Fruit fly (Drosophila melanogaster) whole organism, embryonic: Measurements from ENCODE around the gene CG14882.

Experiments used
- ATbp ChIP-seq: fragments of 200-800 bp; sonication (Bioruptor generic); optimal IDR thresholded peaks from 2 replicates; lab custom pipeline; 2017; ENCODE audit warnings: missing biosample characterization, mild to moderate bottlenecking, missing genetic modification characterization, missing genetic modification reagents
- CG1603 ChIP-seq: fragments of 200-800 bp; sonication (Bioruptor generic); optimal IDR thresholded peaks from 2 replicates; lab custom pipeline; 2019; ENCODE audit warnings: missing biosample characterization, mild to moderate bottlenecking, missing genetic modification characterization, moderate library complexity
- CG18262 ChIP-seq: fragments of 200-800 bp; optimal IDR thresholded peaks from 3 replicates; lab custom pipeline; 2019; ENCODE audit warnings: missing biosample characterization, mild to moderate bottlenecking, missing genetic modification characterization, moderate library complexity
- CG4282 ChIP-seq: fragments of 200-800 bp; sonication (Bioruptor generic); optimal IDR thresholded peaks from 2 replicates; lab custom pipeline; 2016; ENCODE audit warnings: missing biosample characterization, missing genetic modification characterization
- CG8478 ChIP-seq: fragments of >200 bp; optimal IDR thresholded peaks from 2 replicates; lab custom pipeline; 2018
- Mad ChIP-seq: fragments of 200-800 bp; sonication (Bioruptor generic); optimal IDR thresholded peaks from 2 replicates; lab custom pipeline; 2016; ENCODE audit warnings: missing biosample characterization, missing genetic modification characterization
- NC2α ChIP-seq: fragments of 200-800 bp; sonication (Bioruptor generic); optimal IDR thresholded peaks from 2 replicates; lab custom pipeline; 2016; ENCODE audit warnings: missing biosample characterization, missing genetic modification characterization
- Sry-δ ChIP-seq: fragments of 200-800 bp; sonication (Bioruptor generic); optimal IDR thresholded peaks from 2 replicates; lab custom pipeline; 2016; ENCODE audit warnings: missing biosample characterization, missing genetic modification characterization
- ase ChIP-seq: fragments of 200-800 bp; sonication (Bioruptor generic); IDR thresholded peaks from 3 replicates; pipeline ENCODE4 v1.3.6; 2022; ENCODE audit warnings: missing biosample characterization, missing genetic modification characterization
- cas ChIP-seq: fragments of 200-800 bp; sonication (Bioruptor generic); IDR thresholded peaks from 2 replicates; pipeline ENCODE4 v1.3.6; 2022; ENCODE audit warnings: missing biosample characterization, missing genetic modification characterization
- dpn ChIP-seq, 2 experiments: fragments of 200-800 bp; sonication (Bioruptor generic); optimal IDR thresholded peaks; 3 replicates each; lab custom pipeline; 2016; ENCODE audit warnings: missing biosample characterization in 2 of 2, missing genetic modification characterization in 2 of 2
- fd102C ChIP-seq: fragments of 200-800 bp; sonication (Bioruptor generic); optimal IDR thresholded peaks from 2 replicates; lab custom pipeline; 2018; ENCODE audit warnings: missing biosample characterization, mild to moderate bottlenecking, missing genetic modification characterization, moderate library complexity
- hbn ChIP-seq: fragments of 200-800 bp; sonication (Bioruptor generic); IDR thresholded peaks from 2 replicates; pipeline ENCODE4 v1.3.6; 2022; ENCODE audit warnings: missing biosample characterization, missing genetic modification characterization; ENCODE audit not compliant: partially characterized antibody
- tap ChIP-seq: fragments of 200-800 bp; optimal IDR thresholded peaks from 3 replicates; lab custom pipeline; 2019; ENCODE audit warnings: missing biosample characterization, mild to moderate bottlenecking, missing genetic modification characterization, moderate library complexity

dm6 chr3R:16447448-16448045 lies 4.5 kb downstream of the CG14882 start:
- TF ChIP-seq cas (GFP tag; lab: Robert Waterston, UW) (no peak), CG4282 (GFP tag; lab: Kevin White, UChicago) (no peak), Sry-δ (GFP tag; lab: Kevin White, UChicago) (no peak), dpn (GFP tag; optimal IDR thresholded peaks at IDR 0.05; lab: Kevin White, UChicago) (no peak), tap (tag; lab: Kevin White, UChicago) (no peak), CG8478 (lab: Kevin White, UChicago) (no peak), NC2α (no peak), fd102C (GFP tag; lab: Kevin White, UChicago) (no peak), Mad (no peak), ATbp (no peak), ase (GFP tag; lab: Robert Waterston, UW) (no peak), CG18262 (tag; lab: Kevin White, UChicago) (no peak), CG1603 (no peak), hbn (GFP tag; lab: Robert Waterston, UW) (no peak)
